Worm (Caenorhabditis elegans) whole organism, L3 larva: Measurements from ENCODE around the gene srn-1.

Experiments used
- ZK546.5 ChIP-seq: sonication (generic microtip); optimal IDR thresholded peaks from 2 replicates; lab custom pipeline; 2017; ENCODE audit warnings: missing biosample characterization, missing genetic modification characterization
- ama-1 ChIP-seq: fragments of 150-350 bp; optimal IDR thresholded peaks from 2 replicates; lab custom pipeline; 2018
- ceh-16 ChIP-seq: sonication (generic microtip); optimal IDR thresholded peaks from 2 replicates; lab custom pipeline; 2017; ENCODE audit warnings: missing biosample characterization, missing genetic modification characterization
- ceh-82 ChIP-seq: fragments of 150-350 bp; optimal IDR thresholded peaks from 2 replicates; lab custom pipeline; 2014; ENCODE audit warnings: missing biosample characterization, missing genetic modification characterization
- daf-12 ChIP-seq: fragments of 150-350 bp; optimal IDR thresholded peaks from 2 replicates; lab custom pipeline; 2014; ENCODE audit warnings: missing biosample characterization, missing genetic modification reagents, missing genetic modification characterization
- egl-27 ChIP-seq: sonication (generic microtip); optimal IDR thresholded peaks from 4 replicates; lab custom pipeline; 2017; ENCODE audit warnings: missing biosample characterization, missing genetic modification reagents, missing genetic modification characterization
- egl-5 ChIP-seq: fragments of 150-350 bp; optimal IDR thresholded peaks from 2 replicates; lab custom pipeline; 2017; ENCODE audit warnings: missing biosample characterization, missing genetic modification reagents, missing genetic modification characterization, inconsistent platforms
- elt-1 ChIP-seq: fragments of 150-350 bp; optimal IDR thresholded peaks from 2 replicates; lab custom pipeline; 2014; ENCODE audit warnings: missing biosample characterization, missing genetic modification characterization
- elt-2 ChIP-seq: sonication (generic microtip); optimal IDR thresholded peaks from 2 replicates; lab custom pipeline; 2016; ENCODE audit warnings: missing genetic modification reagents, mild to moderate bottlenecking, missing genetic modification characterization, missing compliant biosample characterization
- eor-1 ChIP-seq, 2 experiments: fragments of 150-350 bp; optimal IDR thresholded peaks; 2 replicates each; lab custom pipeline; 2014 to 2018; ENCODE audit warnings: missing biosample characterization in 2 of 2, missing genetic modification characterization in 2 of 2
- fkh-10 ChIP-seq: sonication (generic microtip); optimal IDR thresholded peaks from 2 replicates; lab custom pipeline; 2017; ENCODE audit warnings: missing biosample characterization, missing genetic modification reagents, missing genetic modification characterization
- lin-15B ChIP-seq: fragments of 150-350 bp; optimal IDR thresholded peaks from 2 replicates; lab custom pipeline; 2014; ENCODE audit warnings: missing biosample characterization, missing genetic modification characterization
- lin-39 ChIP-seq: fragments of 150-350 bp; optimal IDR thresholded peaks from 2 replicates; lab custom pipeline; 2018; ENCODE audit warnings: missing biosample characterization, missing genetic modification reagents, missing genetic modification characterization
- lsy-12 ChIP-seq: sonication (generic microtip); optimal IDR thresholded peaks from 2 replicates; lab custom pipeline; 2016; ENCODE audit warnings: mild to moderate bottlenecking, missing genetic modification characterization, missing compliant biosample characterization
- mml-1 ChIP-seq: fragments of 150-350 bp; sonication (generic microtip); optimal IDR thresholded peaks from 3 replicates; lab custom pipeline; 2014; ENCODE audit warnings: missing biosample characterization, missing genetic modification characterization
- nfya-1 ChIP-seq: sonication (generic microtip); optimal IDR thresholded peaks from 2 replicates; lab custom pipeline; 2017; ENCODE audit warnings: missing genetic modification characterization, mild to moderate bottlenecking, missing compliant biosample characterization, antibody characterized with exemption, moderate library complexity; ENCODE audit not compliant: insufficient read depth
- nhr-11 ChIP-seq: fragments of 150-350 bp; optimal IDR thresholded peaks from 2 replicates; lab custom pipeline; 2014; ENCODE audit warnings: missing biosample characterization, missing genetic modification characterization
- nhr-12 ChIP-seq: fragments of 150-350 bp; optimal IDR thresholded peaks from 2 replicates; lab custom pipeline; 2014; ENCODE audit warnings: missing biosample characterization, missing genetic modification characterization
- nhr-23 ChIP-seq: fragments of 150-350 bp; optimal IDR thresholded peaks from 2 replicates; lab custom pipeline; 2014; ENCODE audit warnings: missing biosample characterization, missing genetic modification reagents, missing genetic modification characterization
- nhr-237 ChIP-seq: fragments of 150-350 bp; optimal IDR thresholded peaks from 2 replicates; lab custom pipeline; 2014; ENCODE audit warnings: missing biosample characterization, missing genetic modification characterization
- nhr-25 ChIP-seq: sonication (generic microtip); optimal IDR thresholded peaks from 2 replicates; lab custom pipeline; 2017; ENCODE audit warnings: missing biosample characterization, missing genetic modification characterization
- nhr-28 ChIP-seq: fragments of 150-350 bp; optimal IDR thresholded peaks from 2 replicates; lab custom pipeline; 2014; ENCODE audit warnings: missing biosample characterization, missing genetic modification characterization
- nhr-67 ChIP-seq: fragments of 150-350 bp; optimal IDR thresholded peaks from 2 replicates; lab custom pipeline; 2014; ENCODE audit warnings: missing biosample characterization, missing genetic modification characterization
- nhr-77 ChIP-seq: fragments of 150-350 bp; optimal IDR thresholded peaks from 2 replicates; lab custom pipeline; 2014; ENCODE audit warnings: missing biosample characterization, missing genetic modification characterization
- pha-4 ChIP-seq: fragments of 150-350 bp; optimal IDR thresholded peaks from 2 replicates; lab custom pipeline; 2014; ENCODE audit warnings: missing biosample characterization, missing genetic modification reagents, missing genetic modification characterization
- pqm-1 ChIP-seq: fragments of 150-350 bp; optimal IDR thresholded peaks from 2 replicates; lab custom pipeline; 2017; ENCODE audit warnings: missing biosample characterization, missing genetic modification characterization, inconsistent platforms
- skn-1 ChIP-seq: fragments of 150-350 bp; optimal IDR thresholded peaks from 2 replicates; lab custom pipeline; 2014; ENCODE audit warnings: missing biosample characterization, missing genetic modification characterization
- unc-39 ChIP-seq: sonication (generic microtip); optimal IDR thresholded peaks from 4 replicates; lab custom pipeline; 2017; ENCODE audit warnings: missing biosample characterization, missing genetic modification characterization
- unc-62 ChIP-seq: fragments of 150-350 bp; sonication (generic microtip); optimal IDR thresholded peaks from 4 replicates; lab custom pipeline; 2014; ENCODE audit warnings: missing biosample characterization, missing genetic modification reagents, missing genetic modification characterization
- zag-1 ChIP-seq: fragments of 150-350 bp; optimal IDR thresholded peaks from 2 replicates; lab custom pipeline; 2014; ENCODE audit warnings: missing biosample characterization, missing genetic modification characterization
- ztf-11 ChIP-seq: fragments of 150-350 bp; optimal IDR thresholded peaks from 2 replicates; lab custom pipeline; 2014; ENCODE audit warnings: missing biosample characterization, missing genetic modification characterization
- ztf-4 ChIP-seq: fragments of 150-350 bp; optimal IDR thresholded peaks from 2 replicates; lab custom pipeline; 2014; ENCODE audit warnings: missing biosample characterization, missing genetic modification characterization

Gene srn-1

DNA sequence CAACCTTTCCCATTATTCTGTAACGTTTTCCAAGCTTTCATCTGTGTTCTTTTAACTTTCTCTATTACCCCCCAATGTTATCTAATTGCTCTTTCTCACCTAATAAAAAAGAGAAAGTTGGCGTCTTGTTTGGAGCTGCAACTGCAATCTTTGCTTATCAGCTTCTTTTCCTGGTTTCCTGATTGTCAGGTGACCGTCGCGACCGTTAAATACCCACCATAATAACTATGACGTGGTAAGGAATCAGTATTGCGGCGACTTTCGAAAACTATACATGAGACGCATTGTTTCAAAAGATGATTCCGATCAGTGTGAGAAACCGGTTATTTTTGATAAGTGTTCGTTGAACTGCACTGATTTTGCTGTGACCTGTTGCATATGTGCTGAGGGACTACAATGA is 11.0 kb downstream of the srn-1 start (continued):
- TF ChIP-seq mml-1 = no peak
- TF ChIP-seq nhr-23 (tag; lab: Kevin White, UChicago) = peak; percentile 76
- TF ChIP-seq egl-5 (tag; lab: Kevin White, UChicago) = no peak
- no peak for TF ChIP-seq nhr-237 (tag; lab: Kevin White, UChicago)
- no peak for TF ChIP-seq unc-39 (tag; lab: Kevin White, UChicago)
- TF ChIP-seq fkh-10 = no peak
- TF ChIP-seq ama-1 (lab: Kevin White, UChicago) = no peak
- no peak for TF ChIP-seq nhr-67
- TF ChIP-seq ceh-82 (tag; lab: Kevin White, UChicago) = no peak
- TF ChIP-seq nfya-1 (tag; lab: Kevin White, UChicago) = no peak
- TF ChIP-seq daf-12 (tag; lab: Kevin White, UChicago) = no peak
- TF ChIP-seq nhr-25 (tag; lab: Kevin White, UChicago) = peak; percentile 44
- no peak for TF ChIP-seq nhr-28 (tag; lab: Kevin White, UChicago)
- no peak for TF ChIP-seq nhr-12 (tag; lab: Kevin White, UChicago)
- TF ChIP-seq ztf-4 (tag; lab: Kevin White, UChicago) = no peak
- TF ChIP-seq pha-4 (tag; lab: Kevin White, UChicago) = peak; percentile 60
- no peak for TF ChIP-seq zag-1 (tag; lab: Kevin White, UChicago)
- peak; percentile 96 for TF ChIP-seq pqm-1
- TF ChIP-seq ZK546.5 (tag; lab: Kevin White, UChicago) = no peak
- TF ChIP-seq skn-1 (tag; lab: Kevin White, UChicago) = no peak
- no peak for TF ChIP-seq lin-15B
- peak; percentile 97 for TF ChIP-seq elt-2 (tag; lab: Kevin White, UChicago)
- no peak for TF ChIP-seq nhr-77 (tag; lab: Kevin White, UChicago)
- TF ChIP-seq ceh-16 (tag; lab: Kevin White, UChicago) = no peak
- TF ChIP-seq egl-27 = peak; percentile 34
- TF ChIP-seq lsy-12 (tag; lab: Kevin White, UChicago) = no peak

DNA sequence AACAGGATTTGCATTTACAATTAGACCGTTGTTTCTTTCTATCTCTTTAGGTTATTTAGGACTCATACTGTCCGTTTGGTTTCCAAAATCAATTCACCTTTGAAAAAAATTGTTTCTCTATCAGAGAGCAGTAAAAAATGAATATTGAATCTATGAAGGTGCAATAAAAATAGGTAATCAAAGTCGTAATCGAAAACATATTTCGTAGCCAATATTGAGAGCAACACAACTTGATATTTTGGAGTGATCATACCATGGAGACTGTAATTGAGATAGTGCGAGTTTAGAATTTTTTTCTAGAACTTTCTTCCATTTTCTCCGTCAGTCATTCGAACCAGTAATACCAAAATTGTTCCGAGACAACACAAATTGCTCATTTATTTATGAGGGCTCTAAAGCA is 15.7 kb downstream of the srn-1 start, which contains the start of gene F31F7.2:
F31F7.2 (plus strand) TSS at position 301 of the 400 bp plus-strand sequence.
- TF ChIP-seq nhr-12 (tag; lab: Kevin White, UChicago) (no peak), nhr-67 (no peak), ztf-11 (tag; lab: Kevin White, UChicago) (no peak), unc-62 (no peak), pqm-1 (no peak), egl-5 (tag; lab: Kevin White, UChicago) (no peak)

DNA sequence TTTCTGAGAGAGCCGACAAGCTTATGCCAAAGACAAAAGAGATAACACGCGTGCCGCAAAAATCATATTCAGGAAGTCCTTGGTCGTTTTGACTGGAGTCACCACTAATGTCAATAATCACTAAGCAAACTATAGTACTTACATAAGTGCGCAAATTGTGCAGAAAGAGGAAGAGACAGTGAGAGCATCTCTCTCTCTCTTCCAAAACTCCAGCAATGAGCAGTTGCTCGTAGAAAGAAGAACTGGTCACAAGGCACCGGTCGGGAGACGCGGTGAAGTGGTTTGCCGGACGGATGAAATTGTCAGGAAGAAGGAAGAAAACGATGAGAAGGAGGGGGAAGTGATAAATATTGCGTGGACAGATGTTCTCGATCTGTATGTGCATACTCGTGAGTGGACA is 16.1 kb downstream of the srn-1 start:
- TF ChIP-seq nfya-1 (tag; lab: Kevin White, UChicago) = peak; percentile 19
- no peak for TF ChIP-seq elt-2 (tag; lab: Kevin White, UChicago)
- TF ChIP-seq pha-4 (tag; lab: Kevin White, UChicago) = peak; percentile 67
- TF ChIP-seq zag-1 (tag; lab: Kevin White, UChicago) = no peak

DNA sequence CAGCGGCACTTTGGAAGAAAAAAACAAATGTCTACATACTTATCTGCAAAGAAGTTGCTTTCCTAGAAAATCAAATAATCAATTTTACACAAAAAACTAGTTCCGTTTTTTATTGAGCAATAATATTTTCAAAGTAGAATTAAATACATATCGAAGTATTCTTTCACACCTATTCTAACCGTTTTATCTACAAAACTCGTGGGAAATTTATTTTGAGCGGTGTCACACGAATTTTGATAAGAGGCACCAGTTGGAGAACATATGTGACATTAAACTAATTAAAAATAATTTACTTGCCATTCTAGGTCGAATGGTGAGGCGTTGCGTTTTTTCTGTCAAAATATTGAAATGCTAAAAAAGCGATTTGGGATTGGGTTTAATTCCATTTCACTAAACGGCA is 17.3 kb downstream of the srn-1 start:
- TF ChIP-seq pha-4 (tag; lab: Kevin White, UChicago) (peak; percentile 43), skn-1 (tag; lab: Kevin White, UChicago) (no peak), elt-2 (tag; lab: Kevin White, UChicago) (peak; percentile 61)
- TF ChIP-seq, all 47 proteins: peak for 2

DNA sequence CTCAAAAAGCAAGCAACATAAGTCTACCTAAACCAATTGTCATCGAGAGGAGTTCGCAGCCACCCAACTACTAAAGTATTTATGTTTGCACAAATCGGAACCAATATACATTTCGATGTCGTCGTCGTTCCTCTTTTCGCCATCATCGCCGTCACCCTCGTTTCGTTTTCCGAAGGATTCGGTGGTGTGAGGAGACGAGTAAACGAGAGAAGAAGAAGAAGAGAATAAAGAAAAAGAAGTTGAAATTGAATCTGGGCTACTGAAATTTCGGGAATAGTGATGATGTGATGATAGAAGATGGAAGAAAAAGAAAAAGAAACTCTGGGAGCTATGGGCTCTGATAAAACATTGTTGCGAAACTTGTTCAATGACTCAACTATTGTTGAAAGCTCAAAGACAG is 17.7 kb downstream of the srn-1 start:
- no peak for TF ChIP-seq nhr-12 (tag; lab: Kevin White, UChicago)
- TF ChIP-seq elt-2 (tag; lab: Kevin White, UChicago) = no peak
- TF ChIP-seq mml-1 = no peak
- TF ChIP-seq lsy-12 (tag; lab: Kevin White, UChicago) = no peak
- TF ChIP-seq nfya-1 (tag; lab: Kevin White, UChicago) = no peak
- no peak for TF ChIP-seq ceh-16 (tag; lab: Kevin White, UChicago)
- TF ChIP-seq pqm-1 = no peak
- no peak for TF ChIP-seq pha-4 (tag; lab: Kevin White, UChicago)
- TF ChIP-seq elt-1 (tag; lab: Kevin White, UChicago) = no peak
- no peak for TF ChIP-seq fkh-10
- TF ChIP-seq lin-39 (tag; lab: Kevin White, UChicago) = no peak
- TF ChIP-seq nhr-23 (tag; lab: Kevin White, UChicago) = no peak
- no peak for TF ChIP-seq nhr-11 (tag; lab: Kevin White, UChicago)
- no peak for TF ChIP-seq nhr-67
- TF ChIP-seq eor-1 (tag; optimal IDR thresholded peaks at IDR 0.05; lab: Kevin White, UChicago) = no peak
- no peak for TF ChIP-seq lin-15B
- TF ChIP-seq egl-5 (tag; lab: Kevin White, UChicago) = no peak
